Fruit fly (Drosophila melanogaster) whole organism, prepupa: ENCODE data around the gene sick.
A peak's percentile ranks its signal among the peaks of the same experiment; 100 is the strongest.

Source experiments
- CG1621 ChIP-seq: fragments of 200-800 bp; sonication (Bioruptor generic); optimal IDR thresholded peaks from 3 replicates; lab custom pipeline; 2018; ENCODE audit warnings: missing biosample characterization, mild to moderate bottlenecking, missing genetic modification characterization
- CG8119 ChIP-seq: fragments of 200-800 bp; sonication (Bioruptor generic); IDR thresholded peaks from 3 replicates; pipeline ENCODE4 v1.3.6; 2022; ENCODE audit warnings: missing biosample characterization, missing genetic modification characterization
- Eip78C ChIP-seq: fragments of 200-800 bp; sonication (Bioruptor generic); peaks from one replicate; lab custom pipeline; 2016; ENCODE audit warnings: missing biosample characterization, missing genetic modification characterization
- Sox102F ChIP-seq: fragments of 200-800 bp; sonication (Bioruptor generic); optimal IDR thresholded peaks from 2 replicates; lab custom pipeline; 2016; ENCODE audit warnings: missing biosample characterization, mild to moderate bottlenecking, missing genetic modification characterization
- acj6 ChIP-seq: fragments of 200-800 bp; sonication (Bioruptor generic); optimal IDR thresholded peaks from 3 replicates; lab custom pipeline; 2016; ENCODE audit warnings: missing biosample characterization, missing genetic modification characterization

- TF ChIP-seq Eip78C (GFP tag; lab: Kevin White, UChicago), result peak; percentile 19
- TF ChIP-seq acj6 (GFP tag; lab: Kevin White, UChicago), result no peak
- TF ChIP-seq Sox102F, result no peak
- no peak for TF ChIP-seq CG1621 (tag; lab: Kevin White, UChicago)
- no peak for TF ChIP-seq CG8119
These were observed 141.8 kb downstream of the sick start for dm6 chr2L:19937804-19938461.
